Worm (Caenorhabditis elegans) whole organism, L4/young adult: ENCODE data around the gene F45E1.2.

ENCODE experiments used
- W03F9.2 ChIP-seq: fragments of 150-350 bp; optimal IDR thresholded peaks from 2 replicates; lab custom pipeline; 2014; ENCODE audit warnings: missing biosample characterization, missing genetic modification characterization
- dao-5 ChIP-seq: sonication (generic microtip); optimal IDR thresholded peaks from 2 replicates; lab custom pipeline; 2016; ENCODE audit warnings: missing genotype, missing genetic modification characterization, moderate library complexity, missing compliant biosample characterization
- him-1 ChIP-seq: sonication (generic microtip); optimal IDR thresholded peaks from 2 replicates; lab custom pipeline; 2016; ENCODE audit warnings: missing genotype, missing genetic modification reagents, missing genetic modification characterization, missing compliant biosample characterization

ce11 chrX:8010652-8011051 lies 7.1 kb downstream of the F45E1.2 start:
- no peak for TF ChIP-seq W03F9.2 (tag; lab: Kevin White, UChicago)
- TF ChIP-seq him-1 (tag; lab: Kevin White, UChicago), result no peak
- TF ChIP-seq dao-5 (tag; lab: Kevin White, UChicago), result no peak
